Worm (Caenorhabditis elegans) whole organism, L3 larva: Measurements from ENCODE around the gene Y27F2A.6.

ENCODE experiments used
- nhr-12 ChIP-seq: fragments of 150-350 bp; optimal IDR thresholded peaks from 2 replicates; lab custom pipeline; 2014; ENCODE audit warnings: missing biosample characterization, missing genetic modification characterization
- nhr-67 ChIP-seq: fragments of 150-350 bp; optimal IDR thresholded peaks from 2 replicates; lab custom pipeline; 2014; ENCODE audit warnings: missing biosample characterization, missing genetic modification characterization
- skn-1 ChIP-seq: fragments of 150-350 bp; optimal IDR thresholded peaks from 2 replicates; lab custom pipeline; 2014; ENCODE audit warnings: missing biosample characterization, missing genetic modification characterization
- snpc-4 ChIP-seq: fragments of 150-350 bp; optimal IDR thresholded peaks from 2 replicates; lab custom pipeline; 2014; ENCODE audit warnings: missing biosample characterization, missing genetic modification characterization

DNA sequence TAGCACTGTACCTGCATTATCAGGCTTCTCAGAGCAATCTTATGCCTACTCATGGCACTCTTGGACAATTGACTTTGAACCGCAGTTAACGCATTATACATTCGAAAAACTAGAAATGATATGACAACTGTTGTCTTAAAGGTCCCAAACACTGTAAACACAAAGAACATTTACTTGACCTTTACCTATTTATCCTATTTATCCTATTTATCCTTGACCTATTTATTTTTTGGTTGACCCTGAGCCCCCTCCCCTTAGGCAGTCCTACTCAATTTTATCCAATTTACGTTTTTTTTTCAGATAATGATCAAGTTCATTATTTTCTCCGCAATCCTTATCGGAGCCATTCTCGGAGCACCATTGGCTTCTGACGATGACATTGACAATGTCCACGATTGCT lies 31.6 kb downstream of the Y27F2A.6 start, which contains the start of the genes T10D4.14 and T10D4.19:
- TF ChIP-seq nhr-12 (tag; lab: Kevin White, UChicago) (no peak), skn-1 (no peak), snpc-4 (tag; lab: Kevin White, UChicago) (no peak), nhr-67 (tag; lab: Kevin White, UChicago) (no peak)
